Fruit fly (Drosophila melanogaster) whole organism, embryonic: ENCODE measurements around the gene Sry-alpha.

Experiments
- Atf6 ChIP-seq: fragments of 200-800 bp; sonication (Bioruptor generic); IDR thresholded peaks from 2 replicates; pipeline ENCODE4 v1.3.6; 2022; ENCODE audit warnings: missing biosample characterization, missing genetic modification characterization
- Awh ChIP-seq: fragments of 200-800 bp; sonication (Bioruptor generic); IDR thresholded peaks from 2 replicates; pipeline ENCODE4, ENCODE4 v1.3.6; 2022; ENCODE audit warnings: missing biosample characterization, missing genetic modification characterization
- C15 ChIP-seq: fragments of 200-800 bp; sonication (Bioruptor generic); IDR thresholded peaks from 3 replicates; pipeline ENCODE4 v1.3.6; 2022; ENCODE audit warnings: missing biosample characterization, missing genetic modification characterization
- CG10366 ChIP-seq: fragments of 200-800 bp; sonication (Bioruptor generic); IDR thresholded peaks from 2 replicates; pipeline ENCODE4 v1.3.6; 2022; ENCODE audit warnings: missing biosample characterization, missing genetic modification characterization
- CG10462 ChIP-seq: fragments of 200-800 bp; sonication (Bioruptor generic); optimal IDR thresholded peaks from 2 replicates; lab custom pipeline; 2016; ENCODE audit warnings: missing biosample characterization, missing genetic modification characterization
- CG10959 ChIP-seq: fragments of 200-800 bp; sonication (Bioruptor generic); IDR thresholded peaks from 2 replicates; pipeline ENCODE4 v1.3.6; 2022; ENCODE audit warnings: missing biosample characterization, missing genetic modification characterization
- CG11696 ChIP-seq: fragments of 200-800 bp; sonication (Bioruptor generic); IDR thresholded peaks from 2 replicates; pipeline ENCODE4 v1.3.6; 2022; ENCODE audit warnings: missing biosample characterization, missing genetic modification characterization
- CG12391 ChIP-seq: fragments of 200-800 bp; sonication (Bioruptor generic); optimal IDR thresholded peaks from 3 replicates; lab custom pipeline; 2018; ENCODE audit warnings: missing biosample characterization, mild to moderate bottlenecking, missing genetic modification characterization, moderate library complexity
- CG14014 ChIP-seq: fragments of 200-800 bp; sonication (Bioruptor generic); IDR thresholded peaks from 2 replicates; pipeline ENCODE4 v1.3.6; 2022; ENCODE audit warnings: missing biosample characterization, missing genetic modification characterization
- CG1647 ChIP-seq: fragments of 200-800 bp; sonication (Bioruptor generic); optimal IDR thresholded peaks from 3 replicates; lab custom pipeline; 2016; ENCODE audit warnings: missing biosample characterization, missing genetic modification characterization
- CG17612 ChIP-seq: fragments of 200-800 bp; sonication (Bioruptor generic); IDR thresholded peaks from 2 replicates; pipeline ENCODE4 v1.3.6; 2022; ENCODE audit warnings: missing biosample characterization, missing genetic modification characterization
- CG18619 ChIP-seq: fragments of 200-800 bp; sonication (Bioruptor generic); optimal IDR thresholded peaks from 3 replicates; lab custom pipeline; 2017; ENCODE audit warnings: missing biosample characterization, mild to moderate bottlenecking, missing genetic modification characterization
- CG31365 ChIP-seq: fragments of 200-800 bp; sonication (Bioruptor generic); optimal IDR thresholded peaks from 2 replicates; lab custom pipeline; 2018; ENCODE audit warnings: missing biosample characterization, mild to moderate bottlenecking, missing genetic modification characterization
- CG31388 ChIP-seq: fragments of 200-800 bp; sonication (Bioruptor generic); optimal IDR thresholded peaks from 2 replicates; lab custom pipeline; 2016; ENCODE audit warnings: missing biosample characterization, missing genetic modification characterization
- CG32767 ChIP-seq: fragments of 200-800 bp; sonication (Bioruptor generic); IDR thresholded peaks from 2 replicates; pipeline ENCODE4 v1.3.6; 2022; ENCODE audit warnings: missing biosample characterization, missing genetic modification characterization
- CG4360 ChIP-seq: fragments of 200-800 bp; sonication (Bioruptor generic); IDR thresholded peaks from 2 replicates; pipeline ENCODE4 v1.3.6; 2022; ENCODE audit warnings: missing biosample characterization, missing genetic modification characterization
- CG4424 ChIP-seq: fragments of 200-800 bp; sonication (Bioruptor generic); optimal IDR thresholded peaks from 3 replicates; lab custom pipeline; 2016; ENCODE audit warnings: missing biosample characterization, missing genetic modification characterization
- CG4820 ChIP-seq: fragments of 200-800 bp; sonication (Bioruptor generic); optimal IDR thresholded peaks from 3 replicates; lab custom pipeline; 2016; ENCODE audit warnings: missing biosample characterization, missing genetic modification characterization
- CG6813 ChIP-seq: fragments of 200-800 bp; sonication (Bioruptor generic); optimal IDR thresholded peaks from 2 replicates; lab custom pipeline; 2017; ENCODE audit warnings: missing biosample characterization, missing genetic modification characterization, mild to moderate bottlenecking, moderate library complexity, missing genetic modification reagents
- CG7928 ChIP-seq: fragments of 200-800 bp; sonication (Bioruptor generic); optimal IDR thresholded peaks from 2 replicates; lab custom pipeline; 2017; ENCODE audit warnings: missing biosample characterization, mild to moderate bottlenecking, missing genetic modification characterization
- CG9609 ChIP-seq: fragments of 200-800 bp; sonication (Bioruptor generic); optimal IDR thresholded peaks from 3 replicates; lab custom pipeline; 2016; ENCODE audit warnings: missing biosample characterization, missing genetic modification characterization
- CrebB ChIP-seq: fragments of 200-800 bp; sonication (Bioruptor generic); optimal IDR thresholded peaks from 3 replicates; lab custom pipeline; 2018; ENCODE audit warnings: missing biosample characterization, mild to moderate bottlenecking, missing genetic modification characterization
- Dref ChIP-seq: fragments of 200-800 bp; sonication (Bioruptor generic); IDR thresholded peaks from 2 replicates; pipeline ENCODE4 v1.3.6; 2022; ENCODE audit warnings: missing biosample characterization, missing genetic modification characterization
- HLH3B ChIP-seq: fragments of 200-800 bp; sonication (Bioruptor generic); IDR thresholded peaks from 2 replicates; pipeline ENCODE4 v1.3.6; 2022; ENCODE audit warnings: missing biosample characterization, missing genetic modification characterization
- Hsf ChIP-seq: fragments of 200-800 bp; sonication (Bioruptor generic); optimal IDR thresholded peaks from 3 replicates; lab custom pipeline; 2016; ENCODE audit warnings: missing biosample characterization, missing genetic modification characterization
- Med ChIP-seq: fragments of 200-800 bp; sonication (Bioruptor generic); peaks from one replicate; lab custom pipeline; 2016; ENCODE audit warnings: missing biosample characterization, missing genetic modification characterization, mild to moderate bottlenecking, inconsistent platforms, moderate library complexity
- Usf ChIP-seq: fragments of 200-800 bp; sonication (Bioruptor generic); optimal IDR thresholded peaks from 2 replicates; lab custom pipeline; 2017; ENCODE audit warnings: missing genotype, missing biosample characterization, missing genetic modification characterization
- Xrp1 ChIP-seq: fragments of 200-800 bp; sonication (Bioruptor generic); IDR thresholded peaks from 2 replicates; pipeline ENCODE4 v1.3.6; 2022; ENCODE audit warnings: missing biosample characterization, missing genetic modification characterization
- ac ChIP-seq: fragments of 200-800 bp; sonication (Bioruptor generic); optimal IDR thresholded peaks from 3 replicates; lab custom pipeline; 2017; ENCODE audit warnings: missing biosample characterization, mild to moderate bottlenecking, missing genetic modification characterization
- cas ChIP-seq: fragments of 200-800 bp; sonication (Bioruptor generic); IDR thresholded peaks from 2 replicates; pipeline ENCODE4 v1.3.6; 2022; ENCODE audit warnings: missing biosample characterization, missing genetic modification characterization
- chinmo ChIP-seq: fragments of 200-800 bp; sonication (Bioruptor generic); IDR thresholded peaks from 4 replicates; pipeline ENCODE4 v1.3.6; 2022; ENCODE audit warnings: missing biosample characterization, missing genetic modification characterization; ENCODE audit not compliant: partially characterized antibody
- dmrt11E ChIP-seq: fragments of 200-800 bp; sonication (Bioruptor generic); optimal IDR thresholded peaks from 3 replicates; lab custom pipeline; 2018; ENCODE audit warnings: missing biosample characterization, mild to moderate bottlenecking, missing genetic modification characterization, moderate library complexity
- eyg ChIP-seq: fragments of 200-800 bp; sonication (Bioruptor generic); optimal IDR thresholded peaks from 3 replicates; lab custom pipeline; 2016; ENCODE audit warnings: missing biosample characterization, missing genetic modification characterization
- gsb-n ChIP-seq: fragments of 200-800 bp; sonication (Bioruptor generic); optimal IDR thresholded peaks from 3 replicates; lab custom pipeline; 2018; ENCODE audit warnings: missing biosample characterization, mild to moderate bottlenecking, missing genetic modification characterization
- hkb ChIP-seq, 2 experiments: fragments of 200-800 bp in 1 of 2; fragments of >200 bp in 1 of 2; sonication (Bioruptor generic) in 1 of 2; IDR thresholded peaks in 1 of 2; optimal IDR thresholded peaks in 1 of 2; 2 replicates each; pipeline versions ENCODE4 v1.3.6 to Lab custom; 2017 to 2022; ENCODE audit warnings: missing biosample characterization in 1 of 2, missing genetic modification characterization in 1 of 2
- ken ChIP-seq: fragments of 200-800 bp; sonication (Bioruptor generic); IDR thresholded peaks from 3 replicates; pipeline ENCODE4 v1.3.6; 2022; ENCODE audit warnings: missing biosample characterization, missing genetic modification characterization
- oc ChIP-seq: fragments of 200-800 bp; sonication (Bioruptor generic); optimal IDR thresholded peaks from 2 replicates; lab custom pipeline; 2018; ENCODE audit warnings: missing biosample characterization, mild to moderate bottlenecking, missing genetic modification characterization, moderate library complexity
- prd ChIP-seq, 3 experiments: fragments of >200 bp in 2 of 3; fragments of 200-800 bp in 1 of 3; sonication (Bioruptor generic) in 1 of 3; optimal IDR thresholded peaks in 2 of 3; IDR thresholded peaks in 1 of 3; 2 replicates in 2 of 3; 3 replicates in 1 of 3; pipeline versions ENCODE4 v1.3.6 to Lab custom; 2017 to 2022; ENCODE audit warnings: missing biosample characterization in 1 of 3, missing genetic modification characterization in 1 of 3
- row ChIP-seq: fragments of 200-800 bp; sonication (Bioruptor generic); IDR thresholded peaks from 3 replicates; pipeline ENCODE4 v1.3.6; 2022; ENCODE audit warnings: missing biosample characterization, missing genetic modification characterization
- sens ChIP-seq: fragments of 200-800 bp; sonication (Bioruptor generic); peaks from one replicate; lab custom pipeline; 2016; ENCODE audit warnings: missing biosample characterization, missing genetic modification characterization
- sisA ChIP-seq: fragments of 200-800 bp; sonication (Bioruptor generic); IDR thresholded peaks from 2 replicates; pipeline ENCODE4 v1.3.6; 2022; ENCODE audit warnings: missing biosample characterization, missing genetic modification characterization
- slbo ChIP-seq: fragments of 200-800 bp; sonication (Bioruptor generic); IDR thresholded peaks from 2 replicates; pipeline ENCODE4 v1.3.6; 2022; ENCODE audit warnings: missing biosample characterization, missing genetic modification characterization
- twi ChIP-seq: fragments of 200-800 bp; optimal IDR thresholded peaks from 2 replicates; lab custom pipeline; 2019; ENCODE audit warnings: missing biosample characterization, mild to moderate bottlenecking, missing genetic modification characterization, moderate library complexity
- tx ChIP-seq: fragments of 200-800 bp; sonication (Bioruptor generic); optimal IDR thresholded peaks from 2 replicates; lab custom pipeline; 2016; ENCODE audit warnings: missing biosample characterization, missing genetic modification characterization
- unpg ChIP-seq: fragments of 200-800 bp; sonication (Bioruptor generic); optimal IDR thresholded peaks from 3 replicates; lab custom pipeline; 2018; ENCODE audit warnings: missing biosample characterization, mild to moderate bottlenecking, missing genetic modification characterization, moderate library complexity
- usp ChIP-seq: fragments of >200 bp; optimal IDR thresholded peaks from 2 replicates; lab custom pipeline; 2017; ENCODE audit warnings: missing biosample characterization, missing genetic modification characterization
- vnd ChIP-seq: fragments of 200-800 bp; sonication (Bioruptor generic); IDR thresholded peaks from 3 replicates; pipeline ENCODE4 v1.3.6; 2022; ENCODE audit warnings: missing biosample characterization, missing genetic modification characterization; ENCODE audit not compliant: partially characterized antibody
- wdn ChIP-seq: fragments of 200-800 bp; sonication (Bioruptor generic); IDR thresholded peaks from 2 replicates; pipeline ENCODE4 v1.3.6; 2022; ENCODE audit warnings: missing biosample characterization, missing genetic modification characterization

The Sry-alpha gene

dm6 chr3R:30071827-30072226, 32.3 kb downstream of the Sry-alpha start (continued):
- 0 out of 2 replicates have a peak, but pooled peaks have one; percentile 18 for TF ChIP-seq Xrp1
- TF ChIP-seq CG17612 (GFP tag; lab: Robert Waterston, UW), result no peak
- no peak for TF ChIP-seq CG4360
- TF ChIP-seq CG12391 (tag; lab: Kevin White, UChicago), result no peak
- TF ChIP-seq slbo (GFP tag; lab: Robert Waterston, UW), result peak; percentile 22; the same call in 1 of the 2 replicates
- no peak for TF ChIP-seq CG11696 (GFP tag; lab: Robert Waterston, UW)
- no peak for TF ChIP-seq gsb-n (tag; lab: Kevin White, UChicago)
- 0 out of 2 replicates have a peak, but pooled peaks have one; percentile 6 for TF ChIP-seq CG10959
- TF ChIP-seq hkb (optimal IDR thresholded peaks at IDR 0.05; lab: Kevin White, UChicago), result no peak
- TF ChIP-seq hkb (GFP tag; IDR thresholded peaks at IDR 0.05; lab: Robert Waterston, UW), result 0 out of 2 replicates have a peak, but pooled peaks have one; percentile 34
- TF ChIP-seq Awh (GFP tag; lab: Robert Waterston, UW), result 0 out of 2 replicates have a peak, but pooled peaks have one; percentile 16
- no peak for TF ChIP-seq cas (GFP tag; lab: Robert Waterston, UW)
- peak; percentile 25 for TF ChIP-seq Med (GFP tag; lab: Kevin White, UChicago)
- TF ChIP-seq CG6813 (GFP tag; lab: Kevin White, UChicago), result no peak
- TF ChIP-seq Usf (GFP tag; lab: Kevin White, UChicago), result no peak
- no peak for TF ChIP-seq twi (tag; lab: Kevin White, UChicago)
- TF ChIP-seq eyg (GFP tag; lab: Kevin White, UChicago), result no peak
- TF ChIP-seq CG18619 (GFP tag; lab: Kevin White, UChicago), result no peak
- TF ChIP-seq sens (GFP tag; lab: Kevin White, UChicago), result peak; percentile 59
- no peak for TF ChIP-seq CG31388 (GFP tag; lab: Kevin White, UChicago)
- TF ChIP-seq ac (GFP tag; lab: Kevin White, UChicago), result no peak
- no peak for TF ChIP-seq tx (GFP tag; lab: Kevin White, UChicago)
- no peak for TF ChIP-seq C15 (GFP tag; lab: Robert Waterston, UW)

dm6 chr3R:30076088-30076487, 36.6 kb downstream of the Sry-alpha start:
- TF ChIP-seq Hsf (GFP tag; lab: Kevin White, UChicago) (peak; percentile 22), CG10462 (GFP tag; lab: Kevin White, UChicago) (no peak), Dref (GFP tag; lab: Robert Waterston, UW) (no peak), CG12391 (tag; lab: Kevin White, UChicago) (peak; percentile 10), HLH3B (GFP tag; lab: Robert Waterston, UW) (peak; percentile 40; the same call in 1 of the 2 replicates), Xrp1 (peak; percentile 55; the same call in 1 of the 2 replicates), CG31365 (tag; lab: Kevin White, UChicago) (no peak), CG10366 (GFP tag; lab: Robert Waterston, UW) (peak; percentile 26; the same call in 1 of the 2 replicates), sens (GFP tag; lab: Kevin White, UChicago) (peak; percentile 67), CrebB (tag; lab: Kevin White, UChicago) (no peak), CG4424 (GFP tag; lab: Kevin White, UChicago) (peak; percentile 17), CG1647 (GFP tag; lab: Kevin White, UChicago) (no peak), wdn (GFP tag; lab: Robert Waterston, UW) (no peak), Atf6 (GFP tag; lab: Robert Waterston, UW) (0 out of 2 replicates have a peak, but pooled peaks have one; percentile 11), oc (tag; lab: Kevin White, UChicago) (no peak), chinmo (no peak), prd (optimal IDR thresholded peaks at IDR 0.05; lab: Kevin White, UChicago) (no peak), prd (GFP tag; IDR thresholded peaks at IDR 0.05; lab: Robert Waterston, UW) (peak; percentile 47; the same call in 1 of the 3 replicates), vnd (GFP tag; lab: Robert Waterston, UW) (peak; percentile 16; the same call in 1 of the 3 replicates), CG9609 (GFP tag; lab: Kevin White, UChicago) (no peak), ken (0 out of 3 replicates have a peak, but pooled peaks have one; percentile 24), CG7928 (GFP tag; lab: Kevin White, UChicago) (no peak), usp (GFP tag; lab: Kevin White, UChicago) (no peak), CG4820 (GFP tag; lab: Kevin White, UChicago) (peak; percentile 10), CG32767 (GFP tag; lab: Robert Waterston, UW) (no peak), unpg (GFP tag; lab: Kevin White, UChicago) (no peak), sisA (GFP tag; lab: Robert Waterston, UW) (peak; percentile 38; the same call in 1 of the 2 replicates), dmrt11E (tag; lab: Kevin White, UChicago) (peak; percentile 25), CG14014 (no peak), twi (tag; lab: Kevin White, UChicago) (no peak), row (GFP tag; lab: Robert Waterston, UW) (0 out of 3 replicates have a peak, but pooled peaks have one; percentile 26)
